Worm (Caenorhabditis elegans) whole organism, young adult: Measurements from ENCODE around the gene mcm-6.

Experiments used
- B0019.2 ChIP-seq: fragments of 200-800 bp; sonication (Bioruptor generic); conservative IDR thresholded peaks from 2 replicates; pipeline ENCODE4 v1.3.6; 2022; ENCODE audit warnings: missing genetic modification reagents, missing genetic modification characterization, missing compliant biosample characterization
- C17E4.6 ChIP-seq: fragments of 200-800 bp; sonication (Bioruptor generic); IDR thresholded peaks from 2 replicates; pipeline ENCODE4 v1.3.6; 2022; ENCODE audit warnings: missing genetic modification reagents, missing genetic modification characterization, missing compliant biosample characterization
- F57C9.4 ChIP-seq: sonication (generic microtip); optimal IDR thresholded peaks from 2 replicates; lab custom pipeline; 2017; ENCODE audit warnings: mild to moderate bottlenecking, missing genetic modification characterization, missing compliant biosample characterization
- T07F8.4 ChIP-seq: sonication (generic microtip); optimal IDR thresholded peaks from 2 replicates; lab custom pipeline; 2016; ENCODE audit warnings: mild to moderate bottlenecking, missing genetic modification characterization, moderate library complexity, missing compliant biosample characterization
- Y53F4B.3 ChIP-seq: fragments of 200-800 bp; sonication (Bioruptor generic); IDR thresholded peaks from 2 replicates; pipeline ENCODE4 v1.3.6; 2022; ENCODE audit warnings: missing genetic modification reagents, missing genetic modification characterization, missing compliant biosample characterization
- Y56A3A.18 ChIP-seq: fragments of 200-800 bp; sonication (Bioruptor generic); IDR thresholded peaks from 2 replicates; pipeline ENCODE4 v1.3.6; 2022; ENCODE audit warnings: missing genetic modification reagents, missing genetic modification characterization, missing compliant biosample characterization
- ZK185.1 ChIP-seq: sonication (generic microtip); optimal IDR thresholded peaks from 2 replicates; lab custom pipeline; 2016; ENCODE audit warnings: mild to moderate bottlenecking, missing genetic modification characterization, missing compliant biosample characterization; ENCODE audit not compliant: poor library complexity, severe bottlenecking
- ama-1 ChIP-seq, 3 experiments: fragments of 150-350 bp in 1 of 3; sonication (generic microtip) in 2 of 3; optimal IDR thresholded peaks; 2 replicates each; lab custom pipeline; 2014 to 2018; ENCODE audit warnings: missing biosample characterization in 2 of 3, missing genetic modification characterization in 2 of 3, missing genetic modification reagents in 2 of 3
- aptf-2 ChIP-seq: fragments of 200-800 bp; sonication (Bioruptor generic); conservative IDR thresholded peaks from 2 replicates; pipeline ENCODE4 v1.3.6; 2022; ENCODE audit warnings: missing genetic modification reagents, missing genetic modification characterization, missing compliant biosample characterization
- athp-1 ChIP-seq: sonication (generic microtip); optimal IDR thresholded peaks from 2 replicates; lab custom pipeline; 2017; ENCODE audit warnings: mild to moderate bottlenecking, missing genetic modification characterization, missing compliant biosample characterization
- attf-3 ChIP-seq: fragments of 200-800 bp; sonication (Bioruptor generic); conservative IDR thresholded peaks from 2 replicates; pipeline ENCODE4 v1.3.6; 2022; ENCODE audit warnings: missing genetic modification reagents, missing genetic modification characterization, missing compliant biosample characterization
- attf-6 ChIP-seq: fragments of 200-800 bp; sonication (Bioruptor generic); IDR thresholded peaks from 2 replicates; pipeline ENCODE4 v1.3.6; 2022; ENCODE audit warnings: missing genetic modification reagents, missing genetic modification characterization, missing compliant biosample characterization
- bed-1 ChIP-seq: fragments of 200-800 bp; sonication (Bioruptor generic); IDR thresholded peaks from 2 replicates; pipeline ENCODE4 v1.3.6; 2022; ENCODE audit warnings: missing genetic modification reagents, missing genetic modification characterization, missing compliant biosample characterization
- ccch-3 ChIP-seq: fragments of 200-800 bp; sonication (Bioruptor generic); optimal IDR thresholded peaks from 2 replicates; lab custom pipeline; 2018; ENCODE audit warnings: mild to moderate bottlenecking, missing genetic modification characterization, missing compliant biosample characterization
- cebp-2 ChIP-seq: fragments of 200-800 bp; sonication (Bioruptor generic); IDR thresholded peaks from 2 replicates; pipeline ENCODE4 v1.3.6; 2022; ENCODE audit warnings: missing genetic modification characterization, missing compliant biosample characterization
- ceh-79 ChIP-seq: sonication (generic microtip); optimal IDR thresholded peaks from 2 replicates; lab custom pipeline; 2017; ENCODE audit warnings: mild to moderate bottlenecking, missing genetic modification characterization, missing compliant biosample characterization
- ceh-91 ChIP-seq: fragments of 200-800 bp; sonication (Bioruptor generic); IDR thresholded peaks from 2 replicates; pipeline ENCODE4 v1.3.6; 2022; ENCODE audit warnings: missing genetic modification reagents, missing genetic modification characterization, missing compliant biosample characterization
- chd-7 ChIP-seq: sonication (generic microtip); optimal IDR thresholded peaks from 2 replicates; lab custom pipeline; 2016; ENCODE audit warnings: mild to moderate bottlenecking, missing genetic modification characterization, moderate library complexity, missing compliant biosample characterization
- egl-18 ChIP-seq: fragments of 200-800 bp; sonication (Bioruptor generic); IDR thresholded peaks from 2 replicates; pipeline ENCODE4 v1.3.6; 2022; ENCODE audit warnings: missing genetic modification reagents, missing genetic modification characterization, missing compliant biosample characterization
- egl-44 ChIP-seq: fragments of 200-800 bp; sonication (Bioruptor generic); IDR thresholded peaks from 2 replicates; pipeline ENCODE4 v1.3.6; 2022; ENCODE audit warnings: missing genetic modification reagents, missing genetic modification characterization, missing compliant biosample characterization
- ekl-4 ChIP-seq: fragments of 200-800 bp; sonication (Bioruptor generic); IDR thresholded peaks from 2 replicates; pipeline ENCODE4 v1.3.6; 2022; ENCODE audit warnings: missing genetic modification reagents, missing genetic modification characterization, missing compliant biosample characterization
- fkh-3 ChIP-seq: sonication (generic microtip); optimal IDR thresholded peaks from 2 replicates; lab custom pipeline; 2016; ENCODE audit warnings: mild to moderate bottlenecking, missing genetic modification characterization, missing compliant biosample characterization
- gei-17 ChIP-seq: fragments of 200-800 bp; sonication (Bioruptor generic); optimal IDR thresholded peaks from 2 replicates; lab custom pipeline; 2018; ENCODE audit warnings: mild to moderate bottlenecking, missing genetic modification characterization, missing compliant biosample characterization
- him-1 ChIP-seq: sonication (generic microtip); optimal IDR thresholded peaks from 2 replicates; lab custom pipeline; 2016; ENCODE audit warnings: missing genotype, missing genetic modification reagents, missing genetic modification characterization, missing compliant biosample characterization
- hlh-12 ChIP-seq: sonication (generic microtip); optimal IDR thresholded peaks from 2 replicates; lab custom pipeline; 2016; ENCODE audit warnings: missing genetic modification characterization, missing compliant biosample characterization
- hmg-20 ChIP-seq: fragments of 200-800 bp; sonication (Bioruptor generic); IDR thresholded peaks from 2 replicates; pipeline ENCODE4 v1.3.6; 2022; ENCODE audit warnings: missing genetic modification reagents, missing genetic modification characterization, missing compliant biosample characterization
- hrde-1 ChIP-seq: sonication (generic microtip); optimal IDR thresholded peaks from 2 replicates; lab custom pipeline; 2016; ENCODE audit warnings: missing genetic modification characterization, mild to moderate bottlenecking, missing compliant biosample characterization, moderate library complexity, missing genotype, missing genetic modification reagents, borderline replicate concordance
- let-607 ChIP-seq, 2 experiments: fragments of 200-800 bp in 1 of 2; sonication (Bioruptor generic) in 1 of 2; sonication (generic microtip) in 1 of 2; optimal IDR thresholded peaks; 2 replicates each; lab custom pipeline; 2016 to 2018; ENCODE audit warnings: mild to moderate bottlenecking in 2 of 2, missing compliant biosample characterization in 2 of 2, missing genetic modification characterization in 2 of 2, moderate library complexity in 2 of 2, missing genotype in 1 of 2
- lin-35 ChIP-seq, 3 experiments: fragments of 150-350 bp in 2 of 3; sonication (generic microtip) in 1 of 3; optimal IDR thresholded peaks; 2 replicates each; lab custom pipeline; 2014 to 2018; ENCODE audit warnings: missing biosample characterization in 3 of 3, missing genetic modification characterization in 3 of 3, missing genetic modification reagents in 3 of 3
- madf-6 ChIP-seq: fragments of 200-800 bp; sonication (Bioruptor generic); IDR thresholded peaks from 2 replicates; pipeline ENCODE4 v1.3.6; 2022; ENCODE audit warnings: missing genetic modification reagents, missing genetic modification characterization, missing compliant biosample characterization
- mel-28 ChIP-seq: sonication (generic microtip); optimal IDR thresholded peaks from 2 replicates; lab custom pipeline; 2016; ENCODE audit warnings: borderline replicate concordance, mild to moderate bottlenecking, missing genetic modification characterization, missing compliant biosample characterization
- mes-4 ChIP-seq: sonication (generic microtip); optimal IDR thresholded peaks from 2 replicates; lab custom pipeline; 2016; ENCODE audit warnings: missing genotype, missing genetic modification characterization, missing compliant biosample characterization
- nfyb-1 ChIP-seq: fragments of 200-800 bp; sonication (Bioruptor generic); IDR thresholded peaks from 2 replicates; pipeline ENCODE4 v1.3.6; 2022; ENCODE audit warnings: missing genetic modification reagents, missing genetic modification characterization, missing compliant biosample characterization
- nhr-120 ChIP-seq: fragments of 200-800 bp; sonication (Bioruptor generic); IDR thresholded peaks from 2 replicates; pipeline ENCODE4 v1.3.6; 2022; ENCODE audit warnings: missing genetic modification characterization, missing compliant biosample characterization
- nhr-179 ChIP-seq: sonication (generic microtip); optimal IDR thresholded peaks from 2 replicates; lab custom pipeline; 2016; ENCODE audit warnings: mild to moderate bottlenecking, missing genetic modification characterization, missing compliant biosample characterization
- nhr-80 ChIP-seq: sonication (generic microtip); optimal IDR thresholded peaks from 2 replicates; lab custom pipeline; 2016; ENCODE audit warnings: missing genetic modification characterization, missing compliant biosample characterization
- pha-4 ChIP-seq: fragments of 150-350 bp; sonication (generic microtip); optimal IDR thresholded peaks from 2 replicates; lab custom pipeline; 2014; ENCODE audit warnings: missing biosample characterization, missing genetic modification reagents, missing genetic modification characterization
- rec-8 ChIP-seq, 2 experiments: sonication (generic microtip); optimal IDR thresholded peaks; 2 replicates each; lab custom pipeline; 2016; ENCODE audit warnings: mild to moderate bottlenecking in 2 of 2, missing genetic modification characterization in 2 of 2, missing genetic modification reagents in 2 of 2, missing genotype in 2 of 2, missing biosample characterization in 1 of 2, missing compliant biosample characterization in 1 of 2, moderate library complexity in 1 of 2
- repo-1 ChIP-seq: sonication (generic microtip); optimal IDR thresholded peaks from 2 replicates; lab custom pipeline; 2017; ENCODE audit warnings: mild to moderate bottlenecking, missing genetic modification characterization, missing compliant biosample characterization
- rpc-1 ChIP-seq, 2 experiments: fragments of 150-350 bp in 1 of 2; sonication (generic microtip) in 1 of 2; optimal IDR thresholded peaks; 2 replicates each; lab custom pipeline; 2014 to 2018; ENCODE audit warnings: missing biosample characterization in 1 of 2, missing genetic modification characterization in 1 of 2, missing genetic modification reagents in 1 of 2, missing genotype in 1 of 2
- sea-2 ChIP-seq: fragments of 200-800 bp; sonication (Bioruptor generic); IDR thresholded peaks from 2 replicates; pipeline ENCODE4 v1.3.6; 2022; ENCODE audit warnings: missing genetic modification characterization, missing compliant biosample characterization
- somi-1 ChIP-seq: fragments of 200-800 bp; sonication (Bioruptor generic); optimal IDR thresholded peaks from 2 replicates; lab custom pipeline; 2018; ENCODE audit warnings: mild to moderate bottlenecking, missing genetic modification characterization, missing compliant biosample characterization
- tbp1 ChIP-seq: fragments of 200-800 bp; sonication (Bioruptor generic); optimal IDR thresholded peaks from 2 replicates; lab custom pipeline; 2018; ENCODE audit warnings: mild to moderate bottlenecking, missing genetic modification characterization, missing compliant biosample characterization
- xnd-1 ChIP-seq: sonication (generic microtip); optimal IDR thresholded peaks from 2 replicates; lab custom pipeline; 2016; ENCODE audit warnings: missing genotype, missing genetic modification reagents, missing genetic modification characterization, missing compliant biosample characterization
- zfh-2 ChIP-seq: fragments of 200-800 bp; sonication (Bioruptor generic); conservative IDR thresholded peaks from 2 replicates; pipeline ENCODE4 v1.3.6; 2022; ENCODE audit warnings: missing genetic modification reagents, missing genetic modification characterization, missing compliant biosample characterization
- zim-3 ChIP-seq: sonication (generic microtip); optimal IDR thresholded peaks from 2 replicates; lab custom pipeline; 2017; ENCODE audit warnings: mild to moderate bottlenecking, missing genetic modification characterization, moderate library complexity, missing compliant biosample characterization
- ztf-18 ChIP-seq: sonication (generic microtip); optimal IDR thresholded peaks from 2 replicates; lab custom pipeline; 2016; ENCODE audit warnings: missing genotype, mild to moderate bottlenecking, missing genetic modification characterization, missing compliant biosample characterization
- ztf-26 ChIP-seq: sonication (generic microtip); optimal IDR thresholded peaks from 2 replicates; lab custom pipeline; 2017; ENCODE audit warnings: missing genetic modification characterization, missing compliant biosample characterization
- ztf-3 ChIP-seq: fragments of 200-800 bp; sonication (Bioruptor generic); optimal IDR thresholded peaks from 2 replicates; lab custom pipeline; 2018; ENCODE audit warnings: mild to moderate bottlenecking, missing genetic modification characterization, missing compliant biosample characterization

mcm-6 gene

ce11 chrIII:9748694-9749093 is 45.5 kb upstream of the mcm-6 start, which contains the start of gene T05G5.4:
TSS of gene T05G5.4 (plus strand) at chrIII:9748934.
- TF ChIP-seq ztf-18 (tag; lab: Kevin White, UChicago) (no peak), Y56A3A.18 (GFP tag; lab: Robert Waterston, UW) (no peak; the same call in 1 of the 2 replicates), rec-8 (tag; optimal IDR thresholded peaks at IDR 0.05; lab: Kevin White, UChicago) (no peak), ama-1 (optimal IDR thresholded peaks at IDR 0.05; lab: Kevin White, UChicago) (no peak), ama-1 (GFP tag; optimal IDR thresholded peaks at IDR 0.05; lab: Kevin White, UChicago) (no peak), fkh-3 (tag; lab: Kevin White, UChicago) (no peak), tbp1 (GFP tag; lab: Kevin White, UChicago) (peak; percentile 20), F57C9.4 (tag; lab: Kevin White, UChicago) (no peak), nhr-120 (GFP tag; lab: Robert Waterston, UW) (no peak), hlh-12 (tag; lab: Kevin White, UChicago) (no peak), ekl-4 (peak; percentile 8; the same call in 1 of the 2 replicates), ceh-91 (GFP tag; lab: Robert Waterston, UW) (no peak), sea-2 (no peak), ccch-3 (GFP tag; lab: Kevin White, UChicago) (no peak), bed-1 (GFP tag; lab: Robert Waterston, UW) (no peak), xnd-1 (no peak), lin-35 (GFP tag; optimal IDR thresholded peaks at IDR 0.05; lab: Kevin White, UChicago) (no peak), T07F8.4 (no peak), B0019.2 (GFP tag; lab: Robert Waterston, UW) (no peak), zim-3 (tag; lab: Kevin White, UChicago) (no peak), nhr-179 (tag; lab: Kevin White, UChicago) (no peak), athp-1 (tag; lab: Kevin White, UChicago) (peak; percentile 15), pha-4 (tag; lab: Kevin White, UChicago) (no peak), mes-4 (no peak), aptf-2 (no peak), gei-17 (GFP tag; lab: Kevin White, UChicago) (no peak), ceh-79 (tag; lab: Kevin White, UChicago) (peak; percentile 4), attf-6 (peak; percentile 37; the same call in 1 of the 2 replicates), Y53F4B.3 (GFP tag; lab: Robert Waterston, UW) (no peak), egl-18 (GFP tag; lab: Robert Waterston, UW) (no peak), C17E4.6 (GFP tag; lab: Robert Waterston, UW) (peak; percentile 46; the same call in 1 of the 2 replicates), rpc-1 (optimal IDR thresholded peaks at IDR 0.05; lab: Kevin White, UChicago) (no peak), rpc-1 (tag; optimal IDR thresholded peaks at IDR 0.05; lab: Kevin White, UChicago) (no peak), madf-6 (GFP tag; lab: Robert Waterston, UW) (peak; percentile 68), chd-7 (no peak), ztf-26 (no peak), somi-1 (no peak), zfh-2 (no peak), attf-3 (no peak), ZK185.1 (tag; lab: Kevin White, UChicago) (no peak), cebp-2 (GFP tag; lab: Robert Waterston, UW) (no peak), mel-28 (tag; lab: Kevin White, UChicago) (no peak), hmg-20 (GFP tag; lab: Robert Waterston, UW) (no peak), ztf-3 (GFP tag; lab: Kevin White, UChicago) (no peak), let-607 (tag; optimal IDR thresholded peaks at IDR 0.05; lab: Kevin White, UChicago) (no peak), hrde-1 (peak; percentile 59), egl-44 (no peak), repo-1 (tag; lab: Kevin White, UChicago) (no peak), him-1 (tag; lab: Kevin White, UChicago) (peak; percentile 90), nfyb-1 (no peak), nhr-80 (tag; lab: Kevin White, UChicago) (no peak)
